Worm (Caenorhabditis elegans) whole organism, young adult: ENCODE measurements around the gene C55A6.11.

Source experiments
- B0019.2 ChIP-seq: fragments of 200-800 bp; sonication (Bioruptor generic); conservative IDR thresholded peaks from 2 replicates; pipeline ENCODE4 v1.3.6; 2022; ENCODE audit warnings: missing genetic modification reagents, missing genetic modification characterization, missing compliant biosample characterization
- B0035.1 ChIP-seq: sonication (generic microtip); optimal IDR thresholded peaks from 2 replicates; lab custom pipeline; 2016; ENCODE audit warnings: missing genetic modification characterization, mild to moderate bottlenecking, missing compliant biosample characterization, missing genotype, missing genetic modification reagents
- B0261.1 ChIP-seq: sonication (generic microtip); optimal IDR thresholded peaks from 2 replicates; lab custom pipeline; 2016; ENCODE audit warnings: mild to moderate bottlenecking, missing genetic modification characterization, moderate library complexity, missing compliant biosample characterization
- B0336.3 ChIP-seq: fragments of 200-800 bp; sonication (Bioruptor generic); IDR thresholded peaks from 2 replicates; pipeline ENCODE4 v1.3.6; 2022; ENCODE audit warnings: missing genetic modification characterization, missing compliant biosample characterization
- C06A6.2 ChIP-seq: fragments of 200-800 bp; sonication (Bioruptor generic); conservative IDR thresholded peaks from 2 replicates; pipeline ENCODE4 v1.3.6; 2022; ENCODE audit warnings: missing genetic modification characterization, missing compliant biosample characterization
- F10E7.11 ChIP-seq: sonication (generic microtip); optimal IDR thresholded peaks from 2 replicates; lab custom pipeline; 2017; ENCODE audit warnings: mild to moderate bottlenecking, missing genetic modification characterization, moderate library complexity, missing compliant biosample characterization
- F22D6.2 ChIP-seq: sonication (generic microtip); optimal IDR thresholded peaks from 2 replicates; lab custom pipeline; 2016; ENCODE audit warnings: mild to moderate bottlenecking, missing genetic modification characterization, missing compliant biosample characterization
- F23B12.7 ChIP-seq: sonication (generic microtip); optimal IDR thresholded peaks from 2 replicates; lab custom pipeline; 2017; ENCODE audit warnings: missing genetic modification characterization, mild to moderate bottlenecking, missing compliant biosample characterization, antibody characterized with exemption, moderate library complexity; ENCODE audit not compliant: insufficient read depth
- F37B4.10 ChIP-seq: fragments of 200-800 bp; sonication (Bioruptor generic); IDR thresholded peaks from 2 replicates; pipeline ENCODE4 v1.3.6; 2022; ENCODE audit warnings: missing genetic modification characterization, missing compliant biosample characterization
- F55B11.4 ChIP-seq: sonication (generic microtip); optimal IDR thresholded peaks from 2 replicates; lab custom pipeline; 2016; ENCODE audit warnings: missing compliant biosample characterization, missing genetic modification characterization, borderline replicate concordance; ENCODE audit not compliant: insufficient read depth
- F57A8.1 ChIP-seq: fragments of 200-800 bp; sonication (Bioruptor generic); optimal IDR thresholded peaks from 2 replicates; lab custom pipeline; 2018; ENCODE audit warnings: mild to moderate bottlenecking, missing genetic modification characterization, moderate library complexity, missing compliant biosample characterization
- Y53F4B.3 ChIP-seq: fragments of 200-800 bp; sonication (Bioruptor generic); IDR thresholded peaks from 2 replicates; pipeline ENCODE4 v1.3.6; 2022; ENCODE audit warnings: missing genetic modification reagents, missing genetic modification characterization, missing compliant biosample characterization
- Y95B8A.8 ChIP-seq: fragments of 200-800 bp; sonication (Bioruptor generic); IDR thresholded peaks from 2 replicates; pipeline ENCODE4 v1.3.6; 2022; ENCODE audit warnings: missing genetic modification reagents, missing genetic modification characterization, missing compliant biosample characterization
- akir-1 ChIP-seq: fragments of 200-800 bp; sonication (Bioruptor generic); optimal IDR thresholded peaks from 2 replicates; lab custom pipeline; 2018; ENCODE audit warnings: mild to moderate bottlenecking, missing genetic modification characterization, moderate library complexity, missing compliant biosample characterization
- atf-7 ChIP-seq: sonication (generic microtip); optimal IDR thresholded peaks from 2 replicates; lab custom pipeline; 2017; ENCODE audit warnings: mild to moderate bottlenecking, missing genetic modification characterization, missing compliant biosample characterization
- bed-2 ChIP-seq: fragments of 200-800 bp; sonication (Bioruptor generic); IDR thresholded peaks from 2 replicates; pipeline ENCODE4 v1.3.6; 2022; ENCODE audit warnings: missing genetic modification reagents, missing genetic modification characterization, missing compliant biosample characterization
- ceh-100 ChIP-seq: fragments of 200-800 bp; sonication (Bioruptor generic); IDR thresholded peaks from 2 replicates; pipeline ENCODE4 v1.3.6; 2022; ENCODE audit warnings: missing genetic modification reagents, missing genetic modification characterization, missing compliant biosample characterization
- ceh-40 ChIP-seq: fragments of 200-800 bp; sonication (Bioruptor generic); IDR thresholded peaks from 2 replicates; pipeline ENCODE4 v1.3.6; 2022; ENCODE audit warnings: missing genetic modification characterization, missing compliant biosample characterization
- ceh-58 ChIP-seq: fragments of 200-800 bp; sonication (Bioruptor generic); IDR thresholded peaks from 2 replicates; pipeline ENCODE4 v1.3.6; 2022; ENCODE audit warnings: missing genetic modification characterization, missing compliant biosample characterization
- ceh-79 ChIP-seq: sonication (generic microtip); optimal IDR thresholded peaks from 2 replicates; lab custom pipeline; 2017; ENCODE audit warnings: mild to moderate bottlenecking, missing genetic modification characterization, missing compliant biosample characterization
- die-1 ChIP-seq: sonication (generic microtip); optimal IDR thresholded peaks from 2 replicates; lab custom pipeline; 2016; ENCODE audit warnings: missing genotype, mild to moderate bottlenecking, missing genetic modification characterization, missing compliant biosample characterization
- dpff-1 ChIP-seq: sonication (generic microtip); optimal IDR thresholded peaks from 2 replicates; lab custom pipeline; 2017; ENCODE audit warnings: mild to moderate bottlenecking, missing genetic modification characterization, missing compliant biosample characterization
- egl-18 ChIP-seq: fragments of 200-800 bp; sonication (Bioruptor generic); IDR thresholded peaks from 2 replicates; pipeline ENCODE4 v1.3.6; 2022; ENCODE audit warnings: missing genetic modification reagents, missing genetic modification characterization, missing compliant biosample characterization
- egrh-3 ChIP-seq: fragments of 200-800 bp; sonication (Bioruptor generic); IDR thresholded peaks from 2 replicates; pipeline ENCODE4 v1.3.6; 2022; ENCODE audit warnings: missing genetic modification reagents, missing genetic modification characterization, missing compliant biosample characterization
- ets-4 ChIP-seq: fragments of 200-800 bp; sonication (Bioruptor generic); optimal IDR thresholded peaks from 2 replicates; lab custom pipeline; 2018; ENCODE audit warnings: mild to moderate bottlenecking, missing genetic modification characterization, missing compliant biosample characterization
- fkh-3 ChIP-seq: sonication (generic microtip); optimal IDR thresholded peaks from 2 replicates; lab custom pipeline; 2016; ENCODE audit warnings: mild to moderate bottlenecking, missing genetic modification characterization, missing compliant biosample characterization
- gei-17 ChIP-seq: fragments of 200-800 bp; sonication (Bioruptor generic); optimal IDR thresholded peaks from 2 replicates; lab custom pipeline; 2018; ENCODE audit warnings: mild to moderate bottlenecking, missing genetic modification characterization, missing compliant biosample characterization
- hlh-26 ChIP-seq: fragments of 200-800 bp; sonication (Bioruptor generic); conservative IDR thresholded peaks from 2 replicates; pipeline ENCODE4 v1.3.6; 2022; ENCODE audit warnings: missing genetic modification reagents, missing genetic modification characterization, missing compliant biosample characterization
- hsf-1 ChIP-seq: fragments of 200-800 bp; sonication (Bioruptor generic); IDR thresholded peaks from 2 replicates; pipeline ENCODE4 v1.3.6; 2022; ENCODE audit warnings: missing genetic modification reagents, missing genetic modification characterization, missing compliant biosample characterization
- lin-26 ChIP-seq: fragments of 200-800 bp; sonication (Bioruptor generic); IDR thresholded peaks from 2 replicates; pipeline ENCODE4 v1.3.6; 2022; ENCODE audit warnings: missing genetic modification reagents, missing genetic modification characterization, missing compliant biosample characterization
- lin-40 ChIP-seq: sonication (generic microtip); optimal IDR thresholded peaks from 2 replicates; lab custom pipeline; 2016; ENCODE audit warnings: missing genetic modification characterization, mild to moderate bottlenecking, missing compliant biosample characterization, missing genotype, missing genetic modification reagents
- lin-54 ChIP-seq: fragments of 200-800 bp; sonication (Bioruptor generic); optimal IDR thresholded peaks from 2 replicates; lab custom pipeline; 2018; ENCODE audit warnings: mild to moderate bottlenecking, missing genetic modification characterization, missing compliant biosample characterization
- lir-1 ChIP-seq: fragments of 200-800 bp; sonication (Bioruptor generic); conservative IDR thresholded peaks from 2 replicates; pipeline ENCODE4 v1.3.6; 2022; ENCODE audit warnings: missing genetic modification reagents, missing genetic modification characterization, missing compliant biosample characterization
- mcd-1 ChIP-seq: fragments of 200-800 bp; sonication (Bioruptor generic); IDR thresholded peaks from 2 replicates; pipeline ENCODE4 v1.3.6; 2022; ENCODE audit warnings: missing genetic modification reagents, missing genetic modification characterization, missing compliant biosample characterization
- mel-28 ChIP-seq: sonication (generic microtip); optimal IDR thresholded peaks from 2 replicates; lab custom pipeline; 2016; ENCODE audit warnings: borderline replicate concordance, mild to moderate bottlenecking, missing genetic modification characterization, missing compliant biosample characterization
- nfya-1 ChIP-seq: sonication (generic microtip); optimal IDR thresholded peaks from 2 replicates; lab custom pipeline; 2017; ENCODE audit warnings: antibody characterized with exemption, missing compliant biosample characterization, missing genetic modification characterization, borderline replicate concordance; ENCODE audit not compliant: insufficient read depth
- nhr-120 ChIP-seq: fragments of 200-800 bp; sonication (Bioruptor generic); IDR thresholded peaks from 2 replicates; pipeline ENCODE4 v1.3.6; 2022; ENCODE audit warnings: missing genetic modification characterization, missing compliant biosample characterization
- nhr-179 ChIP-seq: sonication (generic microtip); optimal IDR thresholded peaks from 2 replicates; lab custom pipeline; 2016; ENCODE audit warnings: mild to moderate bottlenecking, missing genetic modification characterization, missing compliant biosample characterization
- pha-4 ChIP-seq: fragments of 150-350 bp; sonication (generic microtip); optimal IDR thresholded peaks from 2 replicates; lab custom pipeline; 2014; ENCODE audit warnings: missing biosample characterization, missing genetic modification reagents, missing genetic modification characterization
- repo-1 ChIP-seq: sonication (generic microtip); optimal IDR thresholded peaks from 2 replicates; lab custom pipeline; 2017; ENCODE audit warnings: mild to moderate bottlenecking, missing genetic modification characterization, missing compliant biosample characterization
- rpc-1 ChIP-seq, 2 experiments: fragments of 150-350 bp in 1 of 2; sonication (generic microtip) in 1 of 2; optimal IDR thresholded peaks; 2 replicates each; lab custom pipeline; 2014 to 2018; ENCODE audit warnings: missing biosample characterization in 1 of 2, missing genetic modification characterization in 1 of 2, missing genetic modification reagents in 1 of 2, missing genotype in 1 of 2
- somi-1 ChIP-seq: fragments of 200-800 bp; sonication (Bioruptor generic); optimal IDR thresholded peaks from 2 replicates; lab custom pipeline; 2018; ENCODE audit warnings: mild to moderate bottlenecking, missing genetic modification characterization, missing compliant biosample characterization
- sptf-2 ChIP-seq: fragments of 200-800 bp; sonication (Bioruptor generic); optimal IDR thresholded peaks from 2 replicates; lab custom pipeline; 2018; ENCODE audit warnings: mild to moderate bottlenecking, missing genetic modification characterization, missing compliant biosample characterization
- tlf-1 ChIP-seq: fragments of 200-800 bp; sonication (Bioruptor generic); optimal IDR thresholded peaks from 2 replicates; lab custom pipeline; 2018; ENCODE audit warnings: mild to moderate bottlenecking, missing genetic modification characterization, missing compliant biosample characterization
- zfh-2 ChIP-seq: fragments of 200-800 bp; sonication (Bioruptor generic); conservative IDR thresholded peaks from 2 replicates; pipeline ENCODE4 v1.3.6; 2022; ENCODE audit warnings: missing genetic modification reagents, missing genetic modification characterization, missing compliant biosample characterization
- ztf-18 ChIP-seq: sonication (generic microtip); optimal IDR thresholded peaks from 2 replicates; lab custom pipeline; 2016; ENCODE audit warnings: missing genotype, mild to moderate bottlenecking, missing genetic modification characterization, missing compliant biosample characterization
- ztf-25 ChIP-seq: fragments of 200-800 bp; sonication (Bioruptor generic); IDR thresholded peaks from 2 replicates; pipeline ENCODE4 v1.3.6; 2022; ENCODE audit warnings: missing genetic modification reagents, missing genetic modification characterization, missing compliant biosample characterization
- ztf-26 ChIP-seq: sonication (generic microtip); optimal IDR thresholded peaks from 2 replicates; lab custom pipeline; 2017; ENCODE audit warnings: missing genetic modification characterization, missing compliant biosample characterization
- ztf-28 ChIP-seq: fragments of 200-800 bp; sonication (Bioruptor generic); IDR thresholded peaks from 2 replicates; pipeline ENCODE4 v1.3.6; 2022; ENCODE audit warnings: missing genetic modification reagents, missing genetic modification characterization, missing compliant biosample characterization

C55A6.11 gene

DNA sequence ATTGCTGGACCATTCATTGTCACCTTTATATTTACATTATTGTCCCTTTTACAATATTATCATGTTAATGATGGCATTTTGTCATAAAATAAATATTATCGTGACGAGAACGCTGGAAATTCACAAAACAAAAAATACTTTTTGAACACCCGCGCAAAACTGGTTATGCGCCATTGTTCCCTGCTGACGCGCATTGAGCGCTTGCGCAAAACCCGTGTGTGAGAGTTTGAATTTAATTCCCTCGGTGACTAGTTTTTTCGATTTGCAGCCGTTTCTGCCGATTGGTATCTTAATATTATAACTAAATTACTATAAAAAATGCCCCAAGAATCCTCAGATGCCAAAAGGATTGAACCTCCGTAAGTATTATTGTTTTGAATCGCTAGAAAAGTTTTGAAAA lies 1.1 kb downstream of the C55A6.11 start, which contains the start of gene pafo-1 (continued):
- no peak for TF ChIP-seq akir-1 (GFP tag; lab: Kevin White, UChicago)
- no peak for TF ChIP-seq dpff-1 (tag; lab: Kevin White, UChicago)
- TF ChIP-seq B0035.1 (tag; lab: Kevin White, UChicago), result peak; percentile 35
- TF ChIP-seq F23B12.7, result peak; percentile 30
- TF ChIP-seq F10E7.11 (tag; lab: Kevin White, UChicago), result peak; percentile 10
- TF ChIP-seq repo-1 (tag; lab: Kevin White, UChicago), result peak; percentile 85
- TF ChIP-seq atf-7 (tag; lab: Kevin White, UChicago), result peak; percentile 42
- TF ChIP-seq F37B4.10 (GFP tag; lab: Robert Waterston, UW), result no peak
- TF ChIP-seq Y53F4B.3, result no peak
- TF ChIP-seq F22D6.2 (tag; lab: Kevin White, UChicago), result peak; percentile 45
- peak; percentile 100 for TF ChIP-seq lin-54 (GFP tag; lab: Kevin White, UChicago)
- TF ChIP-seq B0336.3 (GFP tag; lab: Robert Waterston, UW), result peak; percentile 92
- no peak for TF ChIP-seq lin-26
- peak; percentile 78 for TF ChIP-seq C06A6.2 (GFP tag; lab: Robert Waterston, UW)
- TF ChIP-seq B0261.1 (tag; lab: Kevin White, UChicago), result peak; percentile 14
- peak; percentile 23 for TF ChIP-seq somi-1 (GFP tag; lab: Kevin White, UChicago)
- no peak for TF ChIP-seq nhr-179 (tag; lab: Kevin White, UChicago)
- no peak for TF ChIP-seq ceh-58 (GFP tag; lab: Robert Waterston, UW)
- TF ChIP-seq ets-4, result no peak
- TF ChIP-seq fkh-3 (tag; lab: Kevin White, UChicago), result no peak
- TF ChIP-seq hsf-1, result no peak
- no peak for TF ChIP-seq ceh-40 (GFP tag; lab: Robert Waterston, UW)
- no peak for TF ChIP-seq ztf-28 (GFP tag; lab: Robert Waterston, UW)
- TF ChIP-seq ceh-100, result peak; percentile 84
- TF ChIP-seq nfya-1 (tag; lab: Kevin White, UChicago), result no peak
- peak; percentile 69 for TF ChIP-seq ztf-26 (tag; lab: Kevin White, UChicago)
- TF ChIP-seq mcd-1 (GFP tag; lab: Robert Waterston, UW), result peak; percentile 91
- 0 out of 2 replicates have a peak, but pooled peaks have one; percentile 42 for TF ChIP-seq lir-1 (GFP tag; lab: Robert Waterston, UW)
- peak; percentile 87 for TF ChIP-seq lin-40 (tag; lab: Kevin White, UChicago)
- no peak for TF ChIP-seq hlh-26
- TF ChIP-seq B0019.2 (GFP tag; lab: Robert Waterston, UW), result no peak
- TF ChIP-seq F55B11.4 (tag; lab: Kevin White, UChicago), result no peak
- TF ChIP-seq ztf-18, result peak; percentile 99
- no peak for TF ChIP-seq bed-2 (GFP tag; lab: Robert Waterston, UW)
- TF ChIP-seq die-1, result no peak
- TF ChIP-seq egrh-3 (GFP tag; lab: Robert Waterston, UW), result no peak
- no peak for TF ChIP-seq mel-28 (tag; lab: Kevin White, UChicago)
- no peak for TF ChIP-seq egl-18 (GFP tag; lab: Robert Waterston, UW)
- TF ChIP-seq zfh-2 (GFP tag; lab: Robert Waterston, UW), result no peak
- peak; percentile 16 for TF ChIP-seq pha-4
- TF ChIP-seq nhr-120, result no peak
- TF ChIP-seq F57A8.1, result no peak
- TF ChIP-seq tlf-1 (GFP tag; lab: Kevin White, UChicago), result peak; percentile 76
- TF ChIP-seq Y95B8A.8, result peak; percentile 82
- TF ChIP-seq ceh-79 (tag; lab: Kevin White, UChicago), result no peak
- TF ChIP-seq gei-17, result no peak
- 0 out of 2 replicates have a peak, but pooled peaks have one; percentile 58 for TF ChIP-seq ztf-25 (GFP tag; lab: Robert Waterston, UW)
- no peak for TF ChIP-seq rpc-1 (optimal IDR thresholded peaks at IDR 0.05; lab: Kevin White, UChicago)
- no peak for TF ChIP-seq rpc-1 (tag; optimal IDR thresholded peaks at IDR 0.05; lab: Kevin White, UChicago)
- no peak for TF ChIP-seq sptf-2
